Worm (Caenorhabditis elegans) whole organism, L3 larva: ENCODE data around the gene cbp-3.
A peak's percentile ranks its signal among the peaks of the same experiment; 100 is the strongest.

ENCODE experiments used
- R02D3.7 ChIP-seq: fragments of 150-350 bp; optimal IDR thresholded peaks from 2 replicates; lab custom pipeline; 2014; ENCODE audit warnings: missing biosample characterization, missing genetic modification characterization
- ZK546.5 ChIP-seq: sonication (generic microtip); optimal IDR thresholded peaks from 2 replicates; lab custom pipeline; 2017; ENCODE audit warnings: missing biosample characterization, missing genetic modification characterization
- ama-1 ChIP-seq: fragments of 150-350 bp; optimal IDR thresholded peaks from 2 replicates; lab custom pipeline; 2018
- ceh-16 ChIP-seq: sonication (generic microtip); optimal IDR thresholded peaks from 2 replicates; lab custom pipeline; 2017; ENCODE audit warnings: missing biosample characterization, missing genetic modification characterization
- ceh-82 ChIP-seq: fragments of 150-350 bp; optimal IDR thresholded peaks from 2 replicates; lab custom pipeline; 2014; ENCODE audit warnings: missing biosample characterization, missing genetic modification characterization
- ceh-9 ChIP-seq: sonication (generic microtip); optimal IDR thresholded peaks from 2 replicates; lab custom pipeline; 2018; ENCODE audit warnings: missing biosample characterization, missing genetic modification characterization
- daf-12 ChIP-seq: fragments of 150-350 bp; optimal IDR thresholded peaks from 2 replicates; lab custom pipeline; 2014; ENCODE audit warnings: missing biosample characterization, missing genetic modification reagents, missing genetic modification characterization
- egl-27 ChIP-seq: sonication (generic microtip); optimal IDR thresholded peaks from 4 replicates; lab custom pipeline; 2017; ENCODE audit warnings: missing biosample characterization, missing genetic modification reagents, missing genetic modification characterization
- egl-5 ChIP-seq: fragments of 150-350 bp; optimal IDR thresholded peaks from 2 replicates; lab custom pipeline; 2017; ENCODE audit warnings: missing biosample characterization, missing genetic modification reagents, missing genetic modification characterization, inconsistent platforms
- elt-1 ChIP-seq: fragments of 150-350 bp; optimal IDR thresholded peaks from 2 replicates; lab custom pipeline; 2014; ENCODE audit warnings: missing biosample characterization, missing genetic modification characterization
- elt-2 ChIP-seq: sonication (generic microtip); optimal IDR thresholded peaks from 2 replicates; lab custom pipeline; 2016; ENCODE audit warnings: missing genetic modification reagents, mild to moderate bottlenecking, missing genetic modification characterization, missing compliant biosample characterization
- elt-3 ChIP-seq, 3 experiments: fragments of 150-350 bp in 1 of 3; sonication (generic microtip) in 2 of 3; optimal IDR thresholded peaks; 2 replicates in 2 of 3; 4 replicates in 1 of 3; lab custom pipeline; 2014 to 2017; ENCODE audit warnings: missing biosample characterization in 3 of 3, missing genetic modification characterization in 3 of 3
- eor-1 ChIP-seq, 2 experiments: fragments of 150-350 bp; optimal IDR thresholded peaks; 2 replicates each; lab custom pipeline; 2014 to 2018; ENCODE audit warnings: missing biosample characterization in 2 of 2, missing genetic modification characterization in 2 of 2
- fkh-10 ChIP-seq: sonication (generic microtip); optimal IDR thresholded peaks from 2 replicates; lab custom pipeline; 2017; ENCODE audit warnings: missing biosample characterization, missing genetic modification reagents, missing genetic modification characterization
- fkh-2 ChIP-seq: fragments of 150-350 bp; optimal IDR thresholded peaks from 2 replicates; lab custom pipeline; 2014; ENCODE audit warnings: missing biosample characterization, missing genetic modification reagents, missing genetic modification characterization
- fos-1 ChIP-seq: fragments of 150-350 bp; optimal IDR thresholded peaks from 2 replicates; lab custom pipeline; 2014; ENCODE audit warnings: missing biosample characterization, missing genetic modification characterization
- hmg-11 ChIP-seq: sonication (generic microtip); optimal IDR thresholded peaks from 2 replicates; lab custom pipeline; 2016; ENCODE audit warnings: missing genetic modification characterization, missing compliant biosample characterization
- jun-1 ChIP-seq: fragments of 150-350 bp; optimal IDR thresholded peaks from 2 replicates; lab custom pipeline; 2014; ENCODE audit warnings: missing biosample characterization, missing genetic modification reagents, missing genetic modification characterization
- lin-15B ChIP-seq: fragments of 150-350 bp; optimal IDR thresholded peaks from 2 replicates; lab custom pipeline; 2014; ENCODE audit warnings: missing biosample characterization, missing genetic modification characterization
- lin-39 ChIP-seq: fragments of 150-350 bp; optimal IDR thresholded peaks from 2 replicates; lab custom pipeline; 2018; ENCODE audit warnings: missing biosample characterization, missing genetic modification reagents, missing genetic modification characterization
- lsy-12 ChIP-seq: sonication (generic microtip); optimal IDR thresholded peaks from 2 replicates; lab custom pipeline; 2016; ENCODE audit warnings: mild to moderate bottlenecking, missing genetic modification characterization, missing compliant biosample characterization
- mml-1 ChIP-seq: fragments of 150-350 bp; sonication (generic microtip); optimal IDR thresholded peaks from 3 replicates; lab custom pipeline; 2014; ENCODE audit warnings: missing biosample characterization, missing genetic modification characterization
- nfya-1 ChIP-seq: sonication (generic microtip); optimal IDR thresholded peaks from 2 replicates; lab custom pipeline; 2017; ENCODE audit warnings: missing genetic modification characterization, mild to moderate bottlenecking, missing compliant biosample characterization, antibody characterized with exemption, moderate library complexity; ENCODE audit not compliant: insufficient read depth
- nhr-12 ChIP-seq: fragments of 150-350 bp; optimal IDR thresholded peaks from 2 replicates; lab custom pipeline; 2014; ENCODE audit warnings: missing biosample characterization, missing genetic modification characterization
- nhr-23 ChIP-seq: fragments of 150-350 bp; optimal IDR thresholded peaks from 2 replicates; lab custom pipeline; 2014; ENCODE audit warnings: missing biosample characterization, missing genetic modification reagents, missing genetic modification characterization
- nhr-237 ChIP-seq: fragments of 150-350 bp; optimal IDR thresholded peaks from 2 replicates; lab custom pipeline; 2014; ENCODE audit warnings: missing biosample characterization, missing genetic modification characterization
- nhr-25 ChIP-seq: sonication (generic microtip); optimal IDR thresholded peaks from 2 replicates; lab custom pipeline; 2017; ENCODE audit warnings: missing biosample characterization, missing genetic modification characterization
- nhr-28 ChIP-seq: fragments of 150-350 bp; optimal IDR thresholded peaks from 2 replicates; lab custom pipeline; 2014; ENCODE audit warnings: missing biosample characterization, missing genetic modification characterization
- nhr-43 ChIP-seq: sonication (generic microtip); optimal IDR thresholded peaks from 2 replicates; lab custom pipeline; 2016; ENCODE audit warnings: mild to moderate bottlenecking, missing genetic modification characterization, missing compliant biosample characterization; ENCODE audit not compliant: poor library complexity, severe bottlenecking
- nhr-67 ChIP-seq: fragments of 150-350 bp; optimal IDR thresholded peaks from 2 replicates; lab custom pipeline; 2014; ENCODE audit warnings: missing biosample characterization, missing genetic modification characterization
- nhr-77 ChIP-seq: fragments of 150-350 bp; optimal IDR thresholded peaks from 2 replicates; lab custom pipeline; 2014; ENCODE audit warnings: missing biosample characterization, missing genetic modification characterization
- pha-4 ChIP-seq: fragments of 150-350 bp; optimal IDR thresholded peaks from 2 replicates; lab custom pipeline; 2014; ENCODE audit warnings: missing biosample characterization, missing genetic modification reagents, missing genetic modification characterization
- pqm-1 ChIP-seq: fragments of 150-350 bp; optimal IDR thresholded peaks from 2 replicates; lab custom pipeline; 2017; ENCODE audit warnings: missing biosample characterization, missing genetic modification characterization, inconsistent platforms
- sea-2 ChIP-seq: fragments of 150-350 bp; sonication (generic microtip); optimal IDR thresholded peaks from 4 replicates; lab custom pipeline; 2014; ENCODE audit warnings: missing biosample characterization, missing genetic modification reagents, missing genetic modification characterization
- skn-1 ChIP-seq: fragments of 150-350 bp; optimal IDR thresholded peaks from 2 replicates; lab custom pipeline; 2014; ENCODE audit warnings: missing biosample characterization, missing genetic modification characterization
- snpc-4 ChIP-seq: fragments of 150-350 bp; optimal IDR thresholded peaks from 2 replicates; lab custom pipeline; 2014; ENCODE audit warnings: missing biosample characterization, missing genetic modification characterization
- tbx-2 ChIP-seq: sonication (generic microtip); optimal IDR thresholded peaks from 2 replicates; lab custom pipeline; 2016; ENCODE audit warnings: mild to moderate bottlenecking, missing genetic modification characterization, missing compliant biosample characterization
- unc-39 ChIP-seq: sonication (generic microtip); optimal IDR thresholded peaks from 4 replicates; lab custom pipeline; 2017; ENCODE audit warnings: missing biosample characterization, missing genetic modification characterization
- unc-62 ChIP-seq: fragments of 150-350 bp; sonication (generic microtip); optimal IDR thresholded peaks from 4 replicates; lab custom pipeline; 2014; ENCODE audit warnings: missing biosample characterization, missing genetic modification reagents, missing genetic modification characterization
- zag-1 ChIP-seq: fragments of 150-350 bp; optimal IDR thresholded peaks from 2 replicates; lab custom pipeline; 2014; ENCODE audit warnings: missing biosample characterization, missing genetic modification characterization

The cbp-3 gene

DNA sequence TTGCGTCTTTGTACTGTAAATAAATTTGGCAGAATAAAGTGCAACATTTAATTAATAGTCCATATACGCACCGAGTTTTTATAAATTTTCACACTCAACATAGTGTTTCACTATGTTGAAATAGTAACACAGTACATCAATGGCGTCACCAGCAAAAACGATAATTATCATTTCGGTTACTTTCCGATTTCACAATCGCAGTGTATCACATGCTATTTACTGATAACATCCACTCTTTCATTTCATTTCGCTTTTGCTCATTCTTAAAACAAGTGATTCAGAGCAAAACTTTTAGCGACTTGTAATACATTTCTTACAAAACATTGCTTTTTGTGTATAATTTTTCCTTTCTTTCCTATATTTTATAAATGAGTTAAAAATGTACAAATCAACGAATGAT is at the start of gene cbp-3:
cbp-3 (plus strand) TSS at position 272 of the 400 bp plus-strand sequence.
- TF ChIP-seq elt-2 (tag; lab: Kevin White, UChicago) (peak; percentile 83), pha-4 (peak; percentile 66), lin-39 (tag; lab: Kevin White, UChicago) (no peak), lin-15B (no peak), pqm-1 (peak; percentile 93), nhr-237 (tag; lab: Kevin White, UChicago) (no peak)
- TF ChIP-seq, all 47 proteins: peak for 3

DNA sequence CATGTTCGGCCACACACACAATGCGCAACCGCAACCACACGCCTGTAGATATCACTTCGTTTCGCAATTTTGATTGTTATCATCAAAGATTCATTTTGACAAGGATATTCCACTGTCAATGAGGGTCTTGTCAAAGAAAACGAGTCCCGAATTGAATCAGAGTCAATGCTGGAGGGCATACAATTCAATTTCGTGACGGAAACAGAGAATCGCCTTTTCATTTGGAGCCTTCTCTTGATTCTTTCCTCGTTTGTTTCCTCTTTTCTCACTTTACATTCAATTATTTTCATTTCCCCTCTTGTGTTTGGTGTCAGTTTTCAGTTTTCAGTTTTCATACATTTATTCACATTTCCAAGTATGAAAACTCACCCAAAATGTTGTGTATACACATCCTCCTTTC is 46.4 kb upstream of the cbp-3 start:
- TF ChIP-seq nhr-23 (tag; lab: Kevin White, UChicago) = peak; percentile 41
- no peak for TF ChIP-seq sea-2 (GFP tag; lab: Kevin White, UChicago)

DNA sequence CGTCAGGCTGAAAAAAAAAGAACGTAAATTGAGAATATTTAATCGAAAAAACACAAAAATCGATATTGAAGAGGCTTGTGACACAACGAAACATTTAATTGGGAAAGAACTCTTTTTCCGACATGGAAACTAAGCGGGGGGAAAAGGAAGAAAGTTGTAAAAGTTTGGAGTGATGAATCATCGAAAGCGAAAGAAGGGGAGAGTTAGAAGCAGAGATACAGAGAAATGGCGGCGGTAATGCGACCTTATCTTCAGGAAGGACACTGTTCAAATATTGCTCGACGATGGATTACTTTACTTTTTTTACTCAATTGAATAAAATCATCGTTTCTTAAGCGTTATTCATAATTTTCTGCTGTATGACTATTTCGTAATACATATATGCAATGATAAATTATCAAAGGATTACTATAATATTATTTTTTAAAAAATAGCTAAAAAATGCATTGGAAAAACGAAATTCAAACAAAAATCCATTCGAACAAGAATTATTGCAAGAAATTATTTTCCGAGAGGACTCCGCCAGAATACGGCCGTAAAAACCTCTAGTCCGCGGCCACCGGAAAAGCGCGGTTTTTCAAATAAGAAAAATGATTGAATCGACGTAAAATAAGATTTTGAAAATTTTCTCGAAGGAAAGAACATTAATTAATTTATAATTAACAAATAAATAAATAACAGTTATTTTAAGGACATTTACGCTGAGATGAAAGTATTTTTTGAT is 45.9 kb upstream of the cbp-3 start, which contains the start of gene dhhc-4:
dhhc-4 (minus strand) TSS at position 13 of the 724 bp plus-strand sequence.
- TF ChIP-seq daf-12 (tag; lab: Kevin White, UChicago) (no peak), nfya-1 (tag; lab: Kevin White, UChicago) (peak; percentile 68), nhr-43 (tag; lab: Kevin White, UChicago) (peak; percentile 86), egl-27 (no peak), nhr-25 (no peak), zag-1 (tag; lab: Kevin White, UChicago) (no peak), pqm-1 (peak; percentile 20), unc-62 (GFP tag; lab: Kevin White, UChicago) (no peak), nhr-77 (tag; lab: Kevin White, UChicago) (no peak), ZK546.5 (tag; lab: Kevin White, UChicago) (peak; percentile 33), ceh-16 (tag; lab: Kevin White, UChicago) (no peak), ama-1 (peak; percentile 6), snpc-4 (tag; lab: Kevin White, UChicago) (no peak), elt-2 (tag; lab: Kevin White, UChicago) (peak; percentile 39), ceh-82 (peak; percentile 47), elt-3 (tag; optimal IDR thresholded peaks at IDR 0.05; lab: Kevin White, UChicago) (no peak), fos-1 (peak; percentile 30), nhr-12 (tag; lab: Kevin White, UChicago) (no peak), fkh-2 (no peak), pha-4 (peak; percentile 11), lin-39 (tag; lab: Kevin White, UChicago) (peak; percentile 42), elt-1 (tag; lab: Kevin White, UChicago) (peak; percentile 26), egl-5 (peak; percentile 50), nhr-28 (tag; lab: Kevin White, UChicago) (no peak), skn-1 (tag; lab: Kevin White, UChicago) (no peak), nhr-67 (tag; lab: Kevin White, UChicago) (no peak), R02D3.7 (tag; lab: Kevin White, UChicago) (peak; percentile 26), fkh-10 (GFP tag; lab: Kevin White, UChicago) (no peak), hmg-11 (no peak), nhr-23 (tag; lab: Kevin White, UChicago) (no peak), tbx-2 (tag; lab: Kevin White, UChicago) (peak; percentile 28), lin-15B (peak; percentile 52), ceh-9 (no peak), jun-1 (tag; lab: Kevin White, UChicago) (peak; percentile 14), mml-1 (tag; lab: Kevin White, UChicago) (no peak), sea-2 (GFP tag; lab: Kevin White, UChicago) (no peak), unc-39 (tag; lab: Kevin White, UChicago) (no peak), eor-1 (tag; optimal IDR thresholded peaks at IDR 0.05; lab: Kevin White, UChicago) (no peak), lsy-12 (tag; lab: Kevin White, UChicago) (peak; percentile 52), nhr-237 (tag; lab: Kevin White, UChicago) (no peak)
